Fruit fly (Drosophila melanogaster): ENCODE measurements around the gene Pburs.
A peak's percentile ranks its signal among the peaks of the same experiment; 100 is the strongest.

The Pburs gene

DNA sequence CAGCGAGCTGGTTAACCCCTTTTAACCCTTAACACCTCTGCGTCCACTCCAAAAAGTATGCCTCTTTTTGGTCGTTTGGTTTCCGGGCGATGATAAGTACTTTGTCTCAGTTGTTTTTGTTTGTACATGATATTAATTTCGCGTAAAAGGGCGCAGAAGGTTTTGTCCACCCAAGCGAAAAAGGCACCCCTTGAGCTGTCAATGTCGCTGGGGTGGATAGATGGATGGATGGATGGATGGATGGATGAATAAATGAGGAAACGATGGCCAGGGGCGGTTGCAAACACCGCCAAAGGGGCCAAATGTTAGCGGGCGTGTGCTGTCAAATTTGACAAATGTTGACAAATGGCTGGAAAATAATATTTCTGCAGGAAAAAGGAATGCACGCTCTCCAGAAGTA, 38.0 kb upstream of the Pburs start:
- TF ChIP-seq CG6765 (GFP tag; optimal IDR thresholded peaks at IDR 0.05): no peak
- TF ChIP-seq gsb-n (tag; optimal IDR thresholded peaks at IDR 0.05): no peak
- TF ChIP-seq tgo (GFP tag; IDR thresholded peaks at IDR 0.05): no peak
- peak; percentile 17 for TF ChIP-seq Hey (tag; optimal IDR thresholded peaks at IDR 0.05)
- TF ChIP-seq pros (GFP tag; optimal IDR thresholded peaks at IDR 0.05): peak; percentile 69
- no peak for TF ChIP-seq unpg (GFP tag; optimal IDR thresholded peaks at IDR 0.05)
- TF ChIP-seq NC2β (GFP tag; optimal IDR thresholded peaks at IDR 0.05): no peak
- TF ChIP-seq CG1233 (GFP tag; optimal IDR thresholded peaks at IDR 0.05): no peak
- TF ChIP-seq Xbp1 (GFP tag; optimal IDR thresholded peaks at IDR 0.05): no peak
- TF ChIP-seq pfk (GFP tag; optimal IDR thresholded peaks at IDR 0.05): no peak
- TF ChIP-seq oc (tag; optimal IDR thresholded peaks at IDR 0.05): peak; percentile 61
- peak; percentile 96 for TF ChIP-seq CG8281 (tag; optimal IDR thresholded peaks at IDR 0.05)
- TF ChIP-seq CG5953 (GFP tag; IDR thresholded peaks at IDR 0.05): no peak
- peak; percentile 10 for TF ChIP-seq Med (GFP tag)
- no peak for TF ChIP-seq Doc3 (GFP tag; IDR thresholded peaks at IDR 0.05; ENCODE audit: partially characterized antibody)
- TF ChIP-seq HLH54F (GFP tag; optimal IDR thresholded peaks at IDR 0.05): no peak
- no peak for TF ChIP-seq CG13287 (GFP tag; IDR thresholded peaks at IDR 0.05; ENCODE audit: partially characterized antibody)
- 0 out of 3 replicates have a peak, but pooled peaks have one; percentile 14 for TF ChIP-seq otp (GFP tag; IDR thresholded peaks at IDR 0.05)
- TF ChIP-seq Kr (GFP tag; optimal IDR thresholded peaks at IDR 0.05): peak; percentile 75
- TF ChIP-seq hbn (GFP tag; IDR thresholded peaks at IDR 0.05; ENCODE audit: partially characterized antibody): no peak
- TF ChIP-seq CG18764 (GFP tag; optimal IDR thresholded peaks at IDR 0.05): no peak
- TF ChIP-seq nerfin-1 (tag; optimal IDR thresholded peaks at IDR 0.05): peak; percentile 2
- TF ChIP-seq Ets65A (GFP tag): peak; percentile 65
- peak; percentile 53 for TF ChIP-seq sens (GFP tag)
- 0 out of 3 replicates have a peak, but pooled peaks have one; percentile 71 for TF ChIP-seq CG2199 (GFP tag; IDR thresholded peaks at IDR 0.05)
- no peak for TF ChIP-seq hkb (optimal IDR thresholded peaks at IDR 0.05)
- TF ChIP-seq hkb (GFP tag; IDR thresholded peaks at IDR 0.05): peak; percentile 43; the same call in 1 of the 2 replicates

DNA sequence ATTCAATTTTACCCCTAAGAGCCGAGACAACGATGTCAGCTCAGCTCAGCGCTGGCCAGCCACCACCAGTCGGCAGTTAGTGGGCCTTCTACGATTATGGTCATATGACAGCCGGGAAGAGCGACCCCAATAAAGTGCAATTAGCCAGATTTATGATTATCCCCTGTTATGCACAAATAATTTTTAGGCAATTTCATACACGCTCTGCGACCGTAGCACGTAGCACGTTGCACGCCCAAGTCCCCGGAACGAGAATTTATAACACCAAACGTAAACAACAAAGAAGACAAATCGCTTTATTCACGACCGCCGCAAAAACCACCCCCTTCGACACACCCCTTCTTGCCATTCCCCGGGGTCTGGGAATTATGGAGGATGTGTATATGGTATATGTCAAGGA, 37.1 kb upstream of the Pburs start:
- TF ChIP-seq TFAM (GFP tag; optimal IDR thresholded peaks at IDR 0.05) (no peak), CG33557 (GFP tag; optimal IDR thresholded peaks at IDR 0.05) (no peak), zfh1 (GFP tag; IDR thresholded peaks at IDR 0.05) (no peak), tap (tag; optimal IDR thresholded peaks at IDR 0.05) (no peak), CG12769 (tag; optimal IDR thresholded peaks at IDR 0.05) (no peak), toy (GFP tag; IDR thresholded peaks at IDR 0.05) (no peak), CoRest (tag; optimal IDR thresholded peaks at IDR 0.05) (no peak), gsb-n (tag; optimal IDR thresholded peaks at IDR 0.05) (peak; percentile 94), crol (GFP tag; IDR thresholded peaks at IDR 0.05) (peak; percentile 42), pita (GFP tag; optimal IDR thresholded peaks at IDR 0.05) (no peak), CG2202 (tag; optimal IDR thresholded peaks at IDR 0.05) (no peak), so (GFP tag; IDR thresholded peaks at IDR 0.05) (0 out of 3 replicates have a peak, but pooled peaks have one; percentile 20), CG3065 (GFP tag; optimal IDR thresholded peaks at IDR 0.05) (no peak), CG7839 (tag; optimal IDR thresholded peaks at IDR 0.05) (no peak), YL-1 (GFP tag; optimal IDR thresholded peaks at IDR 0.05) (no peak), Myb (GFP tag; optimal IDR thresholded peaks at IDR 0.05) (no peak), lab (GFP tag; optimal IDR thresholded peaks at IDR 0.05) (no peak), Med (GFP tag) (peak; percentile 58), hth (optimal IDR thresholded peaks at IDR 0.05) (no peak), ftz-f1 (GFP tag; optimal IDR thresholded peaks at IDR 0.05) (no peak), CG1233 (GFP tag; optimal IDR thresholded peaks at IDR 0.05) (no peak), mld (GFP tag; IDR thresholded peaks at IDR 0.05; ENCODE audit: partially characterized antibody) (no peak), nom (GFP tag; optimal IDR thresholded peaks at IDR 0.05) (no peak), D (optimal IDR thresholded peaks at IDR 0.05) (no peak), D (GFP tag; optimal IDR thresholded peaks at IDR 0.05) (no peak), CG15073 (GFP tag; optimal IDR thresholded peaks at IDR 0.05) (no peak), Kr (GFP tag; optimal IDR thresholded peaks at IDR 0.05) (peak; percentile 75), Sry-β (GFP tag; optimal IDR thresholded peaks at IDR 0.05) (no peak), CG18262 (tag; optimal IDR thresholded peaks at IDR 0.05) (no peak)
